Worm (Caenorhabditis elegans): Measurements from ENCODE around the gene asp-14.

The asp-14 gene

DNA sequence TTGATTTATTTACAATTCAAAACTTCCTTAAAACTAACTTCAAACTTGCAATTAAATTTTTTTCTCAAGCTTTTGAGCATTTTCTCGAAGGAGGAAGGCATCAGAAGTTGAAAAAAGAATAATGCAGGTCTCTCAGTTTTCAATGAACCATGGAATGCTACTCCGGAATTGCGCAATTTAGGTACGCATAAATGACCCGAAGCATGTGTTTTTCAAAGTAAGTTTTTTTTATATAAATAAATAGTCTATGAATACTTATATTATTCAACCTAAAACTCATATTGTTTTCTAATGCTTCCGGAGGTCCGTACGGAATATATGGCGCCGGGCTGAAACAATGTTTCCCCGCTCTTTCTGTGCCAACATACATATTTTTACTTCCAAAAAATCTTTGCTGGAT, 12.8 kb downstream of the asp-14 start, which contains the start of gene K10C2.2:
Gene K10C2.2 (minus strand): TSS at position 101 of the 400 bp plus-strand sequence.
- TF ChIP-seq ets-5 (GFP tag; IDR thresholded peaks at IDR 0.05) (no peak), unc-130 (tag; optimal IDR thresholded peaks at IDR 0.05) (no peak), irx-1 (tag; optimal IDR thresholded peaks at IDR 0.05) (no peak), lin-13 (GFP tag; optimal IDR thresholded peaks at IDR 0.05) (no peak), nhr-84 (tag; optimal IDR thresholded peaks at IDR 0.05) (no peak), lin-15B (tag; optimal IDR thresholded peaks at IDR 0.05) (no peak), lir-3 (tag; optimal IDR thresholded peaks at IDR 0.05; ENCODE audit: poor library complexity) (no peak), nhr-11 (tag; optimal IDR thresholded peaks at IDR 0.05) (no peak), hlh-4 (tag; optimal IDR thresholded peaks at IDR 0.05) (no peak), lin-39 (tag; optimal IDR thresholded peaks at IDR 0.05) (no peak), ceh-63 (GFP tag; optimal IDR thresholded peaks at IDR 0.05) (no peak), egl-13 (tag; optimal IDR thresholded peaks at IDR 0.05) (no peak), ztf-11 (tag; optimal IDR thresholded peaks at IDR 0.05) (no peak)

DNA sequence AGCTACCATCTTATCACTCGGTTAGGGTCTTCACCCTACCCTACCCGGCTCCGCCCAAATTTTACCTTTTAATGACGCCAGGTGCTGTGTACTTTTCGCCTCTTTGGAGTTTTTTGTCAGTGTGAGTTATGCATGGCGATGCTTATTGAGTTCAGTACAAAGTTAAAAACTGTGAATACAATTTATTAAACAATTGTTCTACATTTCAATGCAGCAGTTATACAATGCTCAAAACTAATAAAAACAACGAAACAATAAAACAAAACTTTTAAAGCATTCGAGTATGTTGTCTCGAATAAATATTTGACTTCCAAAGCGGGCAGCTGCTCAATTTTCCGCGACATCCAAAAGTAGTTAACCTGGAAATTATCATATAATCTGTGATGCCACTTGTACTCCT, 16.0 kb downstream of the asp-14 start, which contains the start of gene ctsa-2:
Gene ctsa-2 (minus strand): TSS at position 101 of the 400 bp plus-strand sequence.
- TF ChIP-seq efl-1 (optimal IDR thresholded peaks at IDR 0.05) = no peak
- peak in 1 of 2 experiments; percentile 38 for TF ChIP-seq efl-1 (GFP tag; optimal IDR thresholded peaks at IDR 0.05 in 1 of 2)
- TF ChIP-seq sox-4 (tag; optimal IDR thresholded peaks at IDR 0.05) = no peak

DNA sequence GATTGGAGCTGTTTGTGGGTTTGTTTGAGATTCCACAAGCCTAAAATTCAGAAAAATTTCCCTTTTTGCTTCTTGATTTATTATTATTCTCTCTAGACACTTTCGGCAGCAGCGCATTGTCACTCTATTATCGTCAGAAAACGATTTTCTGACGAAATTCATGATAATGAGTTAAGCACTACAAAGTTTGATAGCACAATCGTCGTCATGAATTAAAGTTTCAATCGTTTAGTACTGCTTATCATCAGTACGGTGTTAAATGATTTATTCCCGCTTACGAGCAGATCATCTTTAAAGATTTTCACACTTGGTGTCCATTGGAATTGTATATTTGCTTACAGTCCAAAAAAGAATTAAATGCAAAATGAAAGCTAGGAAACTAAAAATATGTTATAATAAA, 16.9 kb downstream of the asp-14 start:
- TF ChIP-seq elt-2 (tag; optimal IDR thresholded peaks at IDR 0.05) = peak; percentile 88
- TF ChIP-seq xbp-1 (tag; optimal IDR thresholded peaks at IDR 0.05) = no peak

DNA sequence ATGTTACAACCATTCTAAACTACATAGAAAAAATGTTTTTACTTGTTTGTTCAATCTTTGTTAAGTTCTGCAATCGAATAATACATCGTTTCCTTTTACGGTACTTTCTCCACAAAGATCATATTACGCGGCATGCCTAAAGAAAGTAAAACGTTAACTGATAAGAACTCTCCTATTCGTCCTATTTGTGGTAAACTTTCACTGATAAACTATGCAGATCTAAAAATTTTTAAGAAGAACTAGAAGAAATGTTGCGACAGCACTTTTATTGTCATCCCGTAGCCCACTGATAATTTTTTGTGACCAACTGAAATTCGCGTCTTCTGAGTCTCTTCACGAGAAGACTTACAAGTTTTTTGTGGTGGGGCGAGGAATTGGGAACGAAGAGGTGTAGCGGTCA, 19.3 kb downstream of the asp-14 start:
- peak; percentile 91 for TF ChIP-seq elt-2 (tag; optimal IDR thresholded peaks at IDR 0.05)
- peak; percentile 22 for TF ChIP-seq pqm-1 (tag; optimal IDR thresholded peaks at IDR 0.05)
- TF ChIP-seq lin-14 (GFP tag; optimal IDR thresholded peaks at IDR 0.05) = peak; percentile 5
- TF ChIP-seq jun-1 (tag; optimal IDR thresholded peaks at IDR 0.05) = no peak
- peak in 1 of 2 experiments; percentile 22 for TF ChIP-seq lsy-2 (tag; optimal IDR thresholded peaks at IDR 0.05)
- TF ChIP-seq nhr-90 (tag; optimal IDR thresholded peaks at IDR 0.05; ENCODE audit: poor library complexity) = peak; percentile 1

DNA sequence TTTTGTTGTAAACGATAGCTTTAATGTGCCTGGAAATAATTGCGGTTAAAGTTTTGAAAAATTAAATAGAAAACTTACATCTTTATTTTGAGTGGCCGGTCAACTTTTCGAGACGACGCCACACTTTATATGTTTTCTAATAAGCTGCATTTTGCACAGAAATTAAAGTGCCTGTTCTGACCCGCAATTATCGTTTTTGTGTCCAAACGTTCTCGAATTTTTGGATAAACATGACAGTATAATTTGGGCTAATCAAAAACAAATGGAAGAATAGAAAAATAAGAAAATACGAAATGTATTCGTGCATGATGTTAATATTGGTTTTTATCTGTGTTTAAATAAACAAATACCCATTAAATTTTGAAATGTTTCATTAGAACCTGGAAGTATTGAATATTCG, 25.8 kb downstream of the asp-14 start, which contains the start of gene K10C2.12:
Gene K10C2.12 (minus strand): TSS at position 101 of the 400 bp plus-strand sequence.
- TF ChIP-seq zip-4 (GFP tag; optimal IDR thresholded peaks at IDR 0.05) (no peak), lin-14 (GFP tag; optimal IDR thresholded peaks at IDR 0.05) (no peak), egl-27 (tag; optimal IDR thresholded peaks at IDR 0.05) (no peak), unc-62 (GFP tag; optimal IDR thresholded peaks at IDR 0.05) (no peak), nhr-28 (tag; optimal IDR thresholded peaks at IDR 0.05) (no peak), skn-1 (tag; optimal IDR thresholded peaks at IDR 0.05) (no peak), mdl-1 (tag; optimal IDR thresholded peaks at IDR 0.05) (no peak), nhr-76 (tag; optimal IDR thresholded peaks at IDR 0.05) (no peak), unc-130 (tag; optimal IDR thresholded peaks at IDR 0.05) (no peak), fkh-8 (tag; optimal IDR thresholded peaks at IDR 0.05) (no peak), ztf-4 (tag; optimal IDR thresholded peaks at IDR 0.05) (no peak)

DNA sequence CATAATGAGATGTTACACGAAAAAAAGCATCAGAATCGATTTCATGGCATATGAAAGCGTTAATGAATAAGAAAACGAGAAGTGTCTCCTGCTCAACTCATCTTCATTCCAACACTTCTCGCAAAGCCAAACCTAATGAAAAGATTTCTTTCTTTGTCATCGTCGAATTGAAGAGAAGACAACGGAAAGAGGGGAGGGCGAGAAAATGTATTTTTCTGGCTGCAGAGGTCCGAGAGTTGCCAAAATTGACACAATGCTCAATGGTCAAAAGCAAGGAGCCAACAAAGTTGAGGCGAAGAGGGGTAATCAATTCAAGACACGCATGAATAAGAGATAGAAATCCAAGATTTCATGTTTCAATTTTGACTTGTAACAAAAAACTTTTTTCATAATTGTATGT, 27.4 kb downstream of the asp-14 start:
- TF ChIP-seq dsc-1 (tag; optimal IDR thresholded peaks at IDR 0.05) = peak; percentile 35
- TF ChIP-seq jun-1 (tag; optimal IDR thresholded peaks at IDR 0.05) = no peak
- TF ChIP-seq F16B12.6 (tag; optimal IDR thresholded peaks at IDR 0.05) = no peak
- no peak for TF ChIP-seq nhr-77 (tag; optimal IDR thresholded peaks at IDR 0.05)
- no peak for TF ChIP-seq mef-2 (tag; optimal IDR thresholded peaks at IDR 0.05)
- no peak for TF ChIP-seq nhr-12 (tag; optimal IDR thresholded peaks at IDR 0.05)
- TF ChIP-seq nhr-237 (tag; optimal IDR thresholded peaks at IDR 0.05) = no peak
- no peak for TF ChIP-seq isw-1 (GFP tag; IDR thresholded peaks at IDR 0.05)
- TF ChIP-seq pax-3 (tag; optimal IDR thresholded peaks at IDR 0.05) = no peak
- TF ChIP-seq mdl-1 (tag; optimal IDR thresholded peaks at IDR 0.05) = no peak
- TF ChIP-seq fkh-10 (GFP tag; optimal IDR thresholded peaks at IDR 0.05) = peak; percentile 64
- TF ChIP-seq elt-2 (tag; optimal IDR thresholded peaks at IDR 0.05) = no peak
- no peak for TF ChIP-seq fkh-8 (tag; optimal IDR thresholded peaks at IDR 0.05)
- TF ChIP-seq nhr-19 (GFP tag; conservative IDR thresholded peaks at IDR 0.05) = no peak
- peak; percentile 48 for TF ChIP-seq lin-14 (GFP tag; optimal IDR thresholded peaks at IDR 0.05)
- no peak for TF ChIP-seq aha-1 (tag; optimal IDR thresholded peaks at IDR 0.05)
- no peak for TF ChIP-seq nhr-11 (tag; optimal IDR thresholded peaks at IDR 0.05)
- TF ChIP-seq ceh-8 (GFP tag; optimal IDR thresholded peaks at IDR 0.05) = no peak
- no peak for TF ChIP-seq fos-1 (tag; optimal IDR thresholded peaks at IDR 0.05)

Data from whole organism, L1 larva.